Worm (Caenorhabditis elegans) whole organism, L4 larva: ENCODE measurements around the gene nspc-5.

Experiments used
- F26F4.8 ChIP-seq: fragments of 200-800 bp; sonication (Bioruptor generic); conservative IDR thresholded peaks from 2 replicates; pipeline ENCODE4 v1.3.6; 2022; ENCODE audit warnings: missing genetic modification characterization, missing compliant biosample characterization
- F37D6.2 ChIP-seq: sonication (generic microtip); optimal IDR thresholded peaks from 2 replicates; lab custom pipeline; 2016; ENCODE audit warnings: mild to moderate bottlenecking, missing genetic modification characterization, missing compliant biosample characterization
- F44E2.7 ChIP-seq: fragments of 200-800 bp; sonication (Bioruptor generic); IDR thresholded peaks from 2 replicates; pipeline ENCODE4 v2.1.2; 2022; ENCODE audit warnings: missing genetic modification characterization, missing compliant biosample characterization
- F49E8.2 ChIP-seq: sonication (generic microtip); optimal IDR thresholded peaks from 2 replicates; lab custom pipeline; 2016; ENCODE audit warnings: missing compliant biosample characterization, mild to moderate bottlenecking, missing genetic modification characterization, borderline replicate concordance
- ZK546.5 ChIP-seq, 2 experiments: sonication (generic microtip); optimal IDR thresholded peaks; 2 replicates each; lab custom pipeline; 2017; ENCODE audit warnings: missing biosample characterization in 2 of 2, missing genetic modification characterization in 2 of 2
- aha-1 ChIP-seq: fragments of 150-350 bp; peaks from one replicate; lab custom pipeline; 2014; ENCODE audit warnings: missing biosample characterization, missing genetic modification characterization
- aly-2 ChIP-seq: sonication (generic microtip); optimal IDR thresholded peaks from 2 replicates; lab custom pipeline; 2018; ENCODE audit warnings: missing biosample characterization, missing genetic modification characterization
- ama-1 ChIP-seq: fragments of 150-350 bp; optimal IDR thresholded peaks from 2 replicates; lab custom pipeline; 2014; ENCODE audit warnings: inconsistent platforms, mixed read lengths
- arid-1 ChIP-seq: fragments of 200-800 bp; sonication (Bioruptor generic); conservative IDR thresholded peaks from 2 replicates; pipeline ENCODE4 v1.3.6; 2022; ENCODE audit warnings: missing genetic modification reagents, missing genetic modification characterization, missing compliant biosample characterization
- ceh-28 ChIP-seq: fragments of 150-350 bp; optimal IDR thresholded peaks from 2 replicates; lab custom pipeline; 2014; ENCODE audit warnings: missing biosample characterization, missing genetic modification reagents, missing genetic modification characterization
- ceh-32 ChIP-seq: sonication (generic microtip); optimal IDR thresholded peaks from 2 replicates; lab custom pipeline; 2016; ENCODE audit warnings: mild to moderate bottlenecking, missing genetic modification characterization, missing compliant biosample characterization; ENCODE audit not compliant: poor library complexity
- ceh-44 ChIP-seq: fragments of 200-800 bp; sonication (Bioruptor generic); IDR thresholded peaks from 2 replicates; pipeline ENCODE4 v1.3.6; 2022; ENCODE audit warnings: missing genetic modification reagents, missing genetic modification characterization, missing compliant biosample characterization
- ces-1 ChIP-seq: fragments of 150-350 bp; sonication (generic microtip); optimal IDR thresholded peaks from 4 replicates; lab custom pipeline; 2014; ENCODE audit warnings: missing biosample characterization, missing genetic modification reagents, missing genetic modification characterization
- daf-12 ChIP-seq: fragments of 150-350 bp; optimal IDR thresholded peaks from 2 replicates; lab custom pipeline; 2014; ENCODE audit warnings: missing biosample characterization, missing genetic modification reagents, missing genetic modification characterization
- daf-16 ChIP-seq, 3 experiments: sonication (generic microtip); optimal IDR thresholded peaks; 2 replicates each; lab custom pipeline; 2016 to 2017; ENCODE audit warnings: missing genetic modification characterization in 3 of 3, missing genetic modification reagents in 3 of 3, mild to moderate bottlenecking in 2 of 3, missing compliant biosample characterization in 2 of 3, missing biosample characterization in 1 of 3, moderate library complexity in 1 of 3
- daf-19 ChIP-seq: fragments of 200-800 bp; sonication (Bioruptor generic); conservative IDR thresholded peaks from 2 replicates; pipeline ENCODE4 v1.3.6; 2022; ENCODE audit warnings: missing genetic modification characterization, missing compliant biosample characterization
- daf-8 ChIP-seq: fragments of 200-800 bp; sonication (Bioruptor generic); IDR thresholded peaks from 2 replicates; pipeline ENCODE4 v1.3.6; 2022; ENCODE audit warnings: missing genetic modification characterization, missing compliant biosample characterization
- duxl-1 ChIP-seq: sonication (generic microtip); optimal IDR thresholded peaks from 2 replicates; lab custom pipeline; 2016; ENCODE audit warnings: mild to moderate bottlenecking, missing genetic modification characterization, moderate library complexity, missing compliant biosample characterization; ENCODE audit not compliant: poor library complexity
- dve-1 ChIP-seq: sonication (generic microtip); optimal IDR thresholded peaks from 2 replicates; lab custom pipeline; 2017; ENCODE audit warnings: antibody characterized with exemption, mild to moderate bottlenecking, missing genetic modification characterization, missing compliant biosample characterization; ENCODE audit not compliant: insufficient read depth
- egl-43 ChIP-seq: fragments of 200-800 bp; sonication (Bioruptor generic); IDR thresholded peaks from 2 replicates; pipeline ENCODE4 v1.3.6; 2022; ENCODE audit warnings: missing genetic modification reagents, missing genetic modification characterization, missing compliant biosample characterization
- fkh-10 ChIP-seq: fragments of 150-350 bp; optimal IDR thresholded peaks from 2 replicates; lab custom pipeline; 2014; ENCODE audit warnings: missing biosample characterization, missing genetic modification reagents, missing genetic modification characterization
- fos-1 ChIP-seq: fragments of 150-350 bp; optimal IDR thresholded peaks from 2 replicates; lab custom pipeline; 2014; ENCODE audit warnings: missing biosample characterization, missing genetic modification characterization
- hif-1 ChIP-seq, 2 experiments: sonication (generic microtip); optimal IDR thresholded peaks; 2 replicates each; lab custom pipeline; 2016 to 2017; ENCODE audit warnings: missing compliant biosample characterization in 2 of 2, missing genetic modification characterization in 2 of 2, missing genetic modification reagents in 2 of 2, missing genotype in 2 of 2, mild to moderate bottlenecking in 1 of 2
- lim-7 ChIP-seq: fragments of 200-800 bp; sonication (Bioruptor generic); IDR thresholded peaks from 2 replicates; pipeline ENCODE4 v1.3.6; 2022; ENCODE audit warnings: missing genetic modification characterization, missing compliant biosample characterization
- lin-29 ChIP-seq: fragments of 200-800 bp; sonication (Bioruptor generic); IDR thresholded peaks from 2 replicates; pipeline ENCODE4 v1.3.6; 2022; ENCODE audit warnings: missing genetic modification reagents, missing genetic modification characterization, missing compliant biosample characterization
- lsy-2 ChIP-seq, 2 experiments: fragments of 150-350 bp in 1 of 2; sonication (generic microtip) in 1 of 2; optimal IDR thresholded peaks; 2 replicates each; lab custom pipeline; 2014 to 2017; ENCODE audit warnings: missing biosample characterization in 2 of 2, missing genetic modification characterization in 2 of 2
- madf-5 ChIP-seq, 2 experiments: fragments of 200-800 bp; sonication (Bioruptor generic); IDR thresholded peaks; 2 replicates each; pipeline ENCODE4 v1.3.6; 2022; ENCODE audit warnings: missing compliant biosample characterization in 2 of 2, missing genetic modification characterization in 2 of 2
- madf-9 ChIP-seq: fragments of 200-800 bp; sonication (Bioruptor generic); conservative IDR thresholded peaks from 2 replicates; pipeline ENCODE4 v1.3.6; 2022; ENCODE audit warnings: missing genetic modification reagents, missing genetic modification characterization, missing compliant biosample characterization
- mdl-1 ChIP-seq, 2 experiments: fragments of 150-350 bp in 1 of 2; sonication (generic microtip) in 1 of 2; optimal IDR thresholded peaks; 2 replicates each; lab custom pipeline; 2014 to 2017; ENCODE audit warnings: missing biosample characterization in 2 of 2, missing genetic modification characterization in 2 of 2
- mxl-3 ChIP-seq: fragments of 200-800 bp; sonication (Bioruptor generic); optimal IDR thresholded peaks from 2 replicates; lab custom pipeline; 2018; ENCODE audit warnings: mild to moderate bottlenecking, missing genetic modification characterization, missing compliant biosample characterization
- nhr-10 ChIP-seq: fragments of 150-350 bp; optimal IDR thresholded peaks from 2 replicates; lab custom pipeline; 2014; ENCODE audit warnings: missing biosample characterization, missing genetic modification characterization
- nhr-237 ChIP-seq: sonication (generic microtip); optimal IDR thresholded peaks from 2 replicates; lab custom pipeline; 2017; ENCODE audit warnings: missing biosample characterization, missing genetic modification characterization
- nhr-25 ChIP-seq: sonication (generic microtip); optimal IDR thresholded peaks from 2 replicates; lab custom pipeline; 2017; ENCODE audit warnings: missing genetic modification characterization, mild to moderate bottlenecking, missing compliant biosample characterization, antibody characterized with exemption, moderate library complexity, borderline replicate concordance; ENCODE audit not compliant: insufficient read depth
- nhr-41 ChIP-seq: fragments of 200-800 bp; sonication (Bioruptor generic); IDR thresholded peaks from 2 replicates; pipeline ENCODE4 v1.3.6; 2022; ENCODE audit warnings: missing genetic modification reagents, missing genetic modification characterization, missing compliant biosample characterization
- nhr-6 ChIP-seq: fragments of 150-350 bp; optimal IDR thresholded peaks from 2 replicates; lab custom pipeline; 2014; ENCODE audit warnings: missing biosample characterization, missing genetic modification characterization
- pha-4 ChIP-seq, 2 experiments: fragments of 150-350 bp in 1 of 2; fragments of 200-800 bp in 1 of 2; sonication (Bioruptor generic) in 1 of 2; IDR thresholded peaks in 1 of 2; optimal IDR thresholded peaks in 1 of 2; 2 replicates each; pipeline versions ENCODE4 v1.3.6 to Lab custom; 2014 to 2022; ENCODE audit warnings: missing genetic modification characterization in 2 of 2, missing genetic modification reagents in 2 of 2, missing biosample characterization in 1 of 2, missing compliant biosample characterization in 1 of 2
- php-3 ChIP-seq: fragments of 200-800 bp; sonication (Bioruptor generic); IDR thresholded peaks from 2 replicates; pipeline ENCODE4 v1.3.6; 2022; ENCODE audit warnings: missing genetic modification reagents, missing genetic modification characterization, missing compliant biosample characterization
- pqm-1 ChIP-seq: sonication (generic microtip); optimal IDR thresholded peaks from 2 replicates; lab custom pipeline; 2017; ENCODE audit warnings: missing biosample characterization, missing genetic modification characterization
- sdz-12 ChIP-seq: fragments of 200-800 bp; sonication (Bioruptor generic); optimal IDR thresholded peaks from 2 replicates; lab custom pipeline; 2018; ENCODE audit warnings: mild to moderate bottlenecking, missing genetic modification characterization, missing compliant biosample characterization
- set-16 ChIP-seq: fragments of 200-800 bp; sonication (Bioruptor generic); IDR thresholded peaks from 2 replicates; pipeline ENCODE4 v1.3.6; 2022; ENCODE audit warnings: missing genetic modification reagents, missing genetic modification characterization, missing compliant biosample characterization
- snpc-4 ChIP-seq: fragments of 150-350 bp; optimal IDR thresholded peaks from 2 replicates; lab custom pipeline; 2014; ENCODE audit warnings: missing biosample characterization, missing genetic modification characterization
- spr-1 ChIP-seq: sonication (generic microtip); optimal IDR thresholded peaks from 2 replicates; lab custom pipeline; 2016; ENCODE audit warnings: mild to moderate bottlenecking, missing genetic modification characterization, missing compliant biosample characterization
- tag-97 ChIP-seq: fragments of 200-800 bp; sonication (Bioruptor generic); IDR thresholded peaks from 2 replicates; pipeline ENCODE4 v1.3.6; 2022; ENCODE audit warnings: missing genetic modification characterization, missing compliant biosample characterization
- tra-1 ChIP-seq: fragments of 200-800 bp; sonication (Bioruptor generic); IDR thresholded peaks from 2 replicates; pipeline ENCODE4 v1.3.6; 2022; ENCODE audit warnings: missing genetic modification reagents, missing genetic modification characterization, missing compliant biosample characterization
- unc-62 ChIP-seq, 3 experiments: fragments of 150-350 bp in 1 of 3; sonication (generic microtip); optimal IDR thresholded peaks in 2 of 3; peaks in 1 of 3; 1 replicate in 1 of 3; 2 replicates in 2 of 3; lab custom pipeline; 2014 to 2017; ENCODE audit warnings: missing biosample characterization in 3 of 3, missing genetic modification characterization in 3 of 3, missing genetic modification reagents in 3 of 3, missing genotype in 1 of 3
- zag-1 ChIP-seq: fragments of 150-350 bp; optimal IDR thresholded peaks from 2 replicates; lab custom pipeline; 2014; ENCODE audit warnings: missing biosample characterization, missing genetic modification characterization
- zfp-2 ChIP-seq: sonication (generic microtip); optimal IDR thresholded peaks from 2 replicates; lab custom pipeline; 2016; ENCODE audit warnings: mild to moderate bottlenecking, missing genetic modification characterization, missing compliant biosample characterization
- zfp-3 ChIP-seq: fragments of 200-800 bp; sonication (Bioruptor generic); conservative IDR thresholded peaks from 2 replicates; pipeline ENCODE4 v1.3.6; 2022; ENCODE audit warnings: missing genetic modification reagents, missing genetic modification characterization, missing compliant biosample characterization
- ztf-7 ChIP-seq: fragments of 150-350 bp; optimal IDR thresholded peaks from 2 replicates; lab custom pipeline; 2014; ENCODE audit warnings: missing biosample characterization, missing genetic modification characterization

The nspc-5 gene

ce11 chrX:8551687-8552327, 13.3 kb downstream of the nspc-5 start, which contains the start of gene dhhc-14:
TSS of gene dhhc-14 (plus strand) at chrX:8552277.
- no peak for TF ChIP-seq daf-19 (GFP tag; lab: Robert Waterston, UW)
- TF ChIP-seq ztf-7 = no peak
- no peak for TF ChIP-seq tra-1
- peak in 1 of 2 experiments; percentile 76 for TF ChIP-seq hif-1 (tag; optimal IDR thresholded peaks at IDR 0.05; lab: Kevin White, UChicago)
- TF ChIP-seq nhr-237 = no peak
- no peak for TF ChIP-seq pqm-1
- TF ChIP-seq zag-1 (tag; lab: Kevin White, UChicago) = no peak
- no peak for TF ChIP-seq pha-4 (GFP tag; IDR thresholded peaks at IDR 0.05; lab: Robert Waterston, UW)
- TF ChIP-seq pha-4 (tag; optimal IDR thresholded peaks at IDR 0.05; lab: Kevin White, UChicago) = no peak
- no peak for TF ChIP-seq F44E2.7 (GFP tag; lab: Robert Waterston, UW)
- no peak for TF ChIP-seq fos-1 (tag; lab: Kevin White, UChicago)
- TF ChIP-seq arid-1 (GFP tag; lab: Robert Waterston, UW) = no peak
- TF ChIP-seq snpc-4 (tag; lab: Kevin White, UChicago) = no peak
- no peak for TF ChIP-seq zfp-3 (GFP tag; lab: Robert Waterston, UW)
- TF ChIP-seq set-16 (GFP tag; lab: Robert Waterston, UW) = peak; percentile 22; the same call in 1 of the 2 replicates
- TF ChIP-seq unc-62 (GFP tag; optimal IDR thresholded peaks at IDR 0.05 in 1 of 2; lab: Kevin White, UChicago) = peak in 1 of 2 experiments; percentile 24
- no peak for TF ChIP-seq unc-62 (tag; optimal IDR thresholded peaks at IDR 0.05; lab: Kevin White, UChicago)
- no peak for TF ChIP-seq nhr-25 (tag; lab: Kevin White, UChicago)
- no peak for TF ChIP-seq daf-12 (tag; lab: Kevin White, UChicago)
- no peak for TF ChIP-seq mxl-3
- peak; percentile 35 to 80 for TF ChIP-seq mdl-1 (tag; optimal IDR thresholded peaks at IDR 0.05; lab: Kevin White, UChicago)
- no peak for TF ChIP-seq egl-43
- no peak for TF ChIP-seq daf-8 (GFP tag; lab: Robert Waterston, UW)
- TF ChIP-seq nhr-6 (tag; lab: Kevin White, UChicago) = peak; percentile 53
- no peak for TF ChIP-seq nhr-41 (GFP tag; lab: Robert Waterston, UW)
- TF ChIP-seq lsy-2 (tag; optimal IDR thresholded peaks at IDR 0.05; lab: Kevin White, UChicago) = peak in 1 of 2 experiments; percentile 57
- TF ChIP-seq php-3 (GFP tag; lab: Robert Waterston, UW) = no peak
- TF ChIP-seq sdz-12 (GFP tag; lab: Kevin White, UChicago) = no peak
- TF ChIP-seq duxl-1 (tag; lab: Kevin White, UChicago) = no peak
- TF ChIP-seq F37D6.2 (tag; lab: Kevin White, UChicago) = peak; percentile 5
- no peak for TF ChIP-seq madf-5 (GFP tag; IDR thresholded peaks at IDR 0.05; lab: Robert Waterston, UW)
- TF ChIP-seq F49E8.2 = no peak
- peak; percentile 12 for TF ChIP-seq ces-1 (GFP tag; lab: Kevin White, UChicago)
- TF ChIP-seq F26F4.8 (GFP tag; lab: Robert Waterston, UW) = no peak
- no peak for TF ChIP-seq ceh-32 (tag; lab: Kevin White, UChicago)
- TF ChIP-seq zfp-2 (tag; lab: Kevin White, UChicago) = no peak
- TF ChIP-seq nhr-10 (tag; lab: Kevin White, UChicago) = no peak
- peak; percentile 98 for TF ChIP-seq aha-1 (tag; lab: Kevin White, UChicago)
- TF ChIP-seq aly-2 (tag; lab: Kevin White, UChicago) = no peak
- TF ChIP-seq fkh-10 (GFP tag; lab: Kevin White, UChicago) = peak; percentile 1
- TF ChIP-seq dve-1 (tag; lab: Kevin White, UChicago) = peak; percentile 41
- no peak for TF ChIP-seq ZK546.5 (tag; optimal IDR thresholded peaks at IDR 0.05; lab: Kevin White, UChicago)
- TF ChIP-seq lin-29 = no peak
- TF ChIP-seq daf-16 (GFP tag; optimal IDR thresholded peaks at IDR 0.05; lab: Kevin White, UChicago) = no peak
- no peak for TF ChIP-seq daf-16 (tag; optimal IDR thresholded peaks at IDR 0.05; lab: Kevin White, UChicago)
- TF ChIP-seq spr-1 = no peak
- peak; percentile 46; the same call in 1 of the 2 replicates for TF ChIP-seq madf-9 (GFP tag; lab: Robert Waterston, UW)
- no peak for TF ChIP-seq tag-97 (GFP tag; lab: Robert Waterston, UW)
- TF ChIP-seq ceh-44 (GFP tag; lab: Robert Waterston, UW) = no peak
- TF ChIP-seq lim-7 = no peak
- TF ChIP-seq ceh-28 (tag; lab: Kevin White, UChicago) = no peak
- no peak for TF ChIP-seq ama-1 (lab: Kevin White, UChicago)
